Fruit fly (Drosophila melanogaster): ENCODE data around the gene CG17097.

CG17097 gene

DNA sequence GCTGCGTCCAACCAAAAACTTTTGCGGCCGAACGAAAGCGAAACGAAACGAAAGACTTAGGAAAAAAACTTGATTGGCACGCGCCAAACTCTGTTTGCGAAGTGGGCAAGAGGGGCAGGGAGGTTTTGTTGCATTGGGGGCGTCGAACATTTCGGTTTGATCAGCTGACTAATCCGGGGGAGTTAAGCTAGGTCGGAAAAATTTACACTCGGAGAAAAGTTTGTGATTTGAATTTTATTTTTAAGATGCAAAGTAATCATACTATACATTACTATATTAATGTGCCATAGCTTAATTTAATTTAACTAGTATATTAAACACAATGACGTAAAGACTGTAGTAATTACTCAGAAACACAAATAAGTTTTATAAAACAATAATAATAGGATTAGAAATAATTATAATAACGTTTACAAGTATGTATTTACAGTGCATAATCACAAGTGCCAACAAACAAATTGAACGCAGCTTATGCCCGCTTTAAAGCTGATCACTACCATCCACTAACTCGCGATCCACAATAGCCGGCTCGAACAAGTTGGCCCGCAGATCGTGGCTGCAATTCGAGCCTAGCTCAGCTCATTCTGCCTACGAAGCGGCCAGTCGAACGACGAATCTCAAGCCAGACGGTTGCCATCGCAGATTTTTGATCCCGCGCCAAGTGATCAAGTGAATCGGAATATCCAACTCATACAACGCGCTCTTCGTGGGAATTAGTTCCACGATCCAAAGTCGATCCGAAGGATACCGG is 15.4 kb downstream of the CG17097 start, which contains the start of gene CG31871:
Gene CG31871, plus strand, starts transcription at position 592 of the 751 bp plus-strand sequence.
- TF ChIP-seq br (GFP tag; optimal IDR thresholded peaks at IDR 0.05): no peak
- TF ChIP-seq Hr83 (GFP tag; optimal IDR thresholded peaks at IDR 0.05; ENCODE audit: poor library complexity, severe bottlenecking): no peak
- no peak for TF ChIP-seq lola (GFP tag; optimal IDR thresholded peaks at IDR 0.05)
- TF ChIP-seq Jra (GFP tag; optimal IDR thresholded peaks at IDR 0.05): no peak
- no peak for TF ChIP-seq jim (GFP tag; optimal IDR thresholded peaks at IDR 0.05)
- peak; percentile 20 for TF ChIP-seq psq (GFP tag; optimal IDR thresholded peaks at IDR 0.05)
- TF ChIP-seq tai (GFP tag; optimal IDR thresholded peaks at IDR 0.05): no peak
- TF ChIP-seq foxo (GFP tag; optimal IDR thresholded peaks at IDR 0.05): peak in 1 of 2 experiments; percentile 35
- no peak for TF ChIP-seq dl (GFP tag; optimal IDR thresholded peaks at IDR 0.05; ENCODE audit: insufficient read depth in 1 of 2, partially characterized antibody in 2 of 2)
- TF ChIP-seq h (GFP tag; optimal IDR thresholded peaks at IDR 0.05): peak; percentile 69
- no peak for TF ChIP-seq Vsx2 (GFP tag; optimal IDR thresholded peaks at IDR 0.05; ENCODE audit: partially characterized antibody)
- no peak for TF ChIP-seq dmrt93B (GFP tag; optimal IDR thresholded peaks at IDR 0.05)
- no peak for TF ChIP-seq Rel (GFP tag; optimal IDR thresholded peaks at IDR 0.05)
- no peak for TF ChIP-seq Rel (tag; optimal IDR thresholded peaks at IDR 0.05)
- TF ChIP-seq dsf (GFP tag; optimal IDR thresholded peaks at IDR 0.05; ENCODE audit: borderline replicate concordance): no peak
- TF ChIP-seq usp (GFP tag; optimal IDR thresholded peaks at IDR 0.05): no peak
- TF ChIP-seq fru (GFP tag; optimal IDR thresholded peaks at IDR 0.05): no peak
- no peak for TF ChIP-seq CG9705 (GFP tag; optimal IDR thresholded peaks at IDR 0.05)
- no peak for TF ChIP-seq Sp1 (GFP tag; optimal IDR thresholded peaks at IDR 0.05)
- no peak for TF ChIP-seq CrebA (GFP tag; optimal IDR thresholded peaks at IDR 0.05; ENCODE audit: borderline replicate concordance)
- TF ChIP-seq CG32264 (GFP tag; optimal IDR thresholded peaks at IDR 0.05): no peak
- TF ChIP-seq GATAd (GFP tag; optimal IDR thresholded peaks at IDR 0.05): no peak
- no peak for TF ChIP-seq ey (GFP tag; optimal IDR thresholded peaks at IDR 0.05)
- TF ChIP-seq rgr (GFP tag; optimal IDR thresholded peaks at IDR 0.05): peak; percentile 38
- no peak for TF ChIP-seq Dif (GFP tag; optimal IDR thresholded peaks at IDR 0.05; ENCODE audit: partially characterized antibody)
- TF ChIP-seq N (GFP tag; optimal IDR thresholded peaks at IDR 0.05): no peak
- no peak for TF ChIP-seq Dfd (GFP tag; optimal IDR thresholded peaks at IDR 0.05)
- no peak for TF ChIP-seq Abd-B (GFP tag; optimal IDR thresholded peaks at IDR 0.05)
- no peak for TF ChIP-seq pan (optimal IDR thresholded peaks at IDR 0.05)
- no peak for TF ChIP-seq Hnf4 (GFP tag; optimal IDR thresholded peaks at IDR 0.05)
- no peak for TF ChIP-seq HLH106 (tag; optimal IDR thresholded peaks at IDR 0.05)
- TF ChIP-seq Myc (optimal IDR thresholded peaks at IDR 0.05): no peak
- TF ChIP-seq Mio (GFP tag; optimal IDR thresholded peaks at IDR 0.05): no peak
- no peak for TF ChIP-seq Hr78 (GFP tag; optimal IDR thresholded peaks at IDR 0.05)
- TF ChIP-seq sv (GFP tag; optimal IDR thresholded peaks at IDR 0.05): no peak

DNA sequence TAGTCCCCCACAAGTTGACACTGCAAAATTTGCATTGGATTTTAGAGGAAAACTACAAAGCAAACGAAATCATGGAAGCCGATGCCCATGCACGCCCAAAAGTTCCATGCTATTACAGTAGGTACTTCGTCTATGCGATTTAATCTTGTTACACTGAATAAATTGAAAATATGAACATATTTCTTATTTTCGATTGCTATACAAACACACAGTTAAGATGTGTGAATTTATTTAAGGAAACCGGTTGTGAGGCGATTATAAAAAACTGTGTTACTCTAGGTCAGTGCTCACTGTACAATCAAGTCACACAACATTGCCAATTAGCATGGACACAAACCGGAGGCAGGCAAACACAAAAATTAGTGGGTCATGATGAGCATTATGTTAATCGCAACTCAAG is 19.4 kb downstream of the CG17097 start:
- TF ChIP-seq CG32264 (GFP tag; optimal IDR thresholded peaks at IDR 0.05) (no peak), lola (GFP tag; optimal IDR thresholded peaks at IDR 0.05) (no peak), fru (GFP tag; optimal IDR thresholded peaks at IDR 0.05) (peak; percentile 22), brk (GFP tag; optimal IDR thresholded peaks at IDR 0.05) (no peak), psq (GFP tag; optimal IDR thresholded peaks at IDR 0.05) (no peak), dl (GFP tag; optimal IDR thresholded peaks at IDR 0.05; ENCODE audit: insufficient read depth in 1 of 2, partially characterized antibody in 2 of 2) (no peak), Dfd (GFP tag; optimal IDR thresholded peaks at IDR 0.05) (no peak), ey (GFP tag; optimal IDR thresholded peaks at IDR 0.05) (peak; percentile 56), OdsH (GFP tag; optimal IDR thresholded peaks at IDR 0.05) (peak; percentile 19), jim (GFP tag; optimal IDR thresholded peaks at IDR 0.05) (no peak), h (GFP tag; optimal IDR thresholded peaks at IDR 0.05) (peak; percentile 45), HLH106 (tag; optimal IDR thresholded peaks at IDR 0.05) (peak; percentile 33), rgr (GFP tag; optimal IDR thresholded peaks at IDR 0.05) (peak; percentile 54), woc (GFP tag; optimal IDR thresholded peaks at IDR 0.05) (no peak), N (GFP tag; optimal IDR thresholded peaks at IDR 0.05) (no peak), Myc (optimal IDR thresholded peaks at IDR 0.05) (no peak), sage (GFP tag; optimal IDR thresholded peaks at IDR 0.05) (no peak), Abd-B (GFP tag; optimal IDR thresholded peaks at IDR 0.05) (no peak), CG9705 (GFP tag; optimal IDR thresholded peaks at IDR 0.05) (no peak), sv (GFP tag; optimal IDR thresholded peaks at IDR 0.05) (peak; percentile 70), Hnf4 (GFP tag; optimal IDR thresholded peaks at IDR 0.05) (peak; percentile 16), Mio (GFP tag; optimal IDR thresholded peaks at IDR 0.05) (no peak), br (GFP tag; optimal IDR thresholded peaks at IDR 0.05) (peak; percentile 12), Sp1 (GFP tag; optimal IDR thresholded peaks at IDR 0.05) (no peak), Rel (GFP tag; optimal IDR thresholded peaks at IDR 0.05) (no peak), Rel (tag; optimal IDR thresholded peaks at IDR 0.05) (no peak), Hr78 (GFP tag; optimal IDR thresholded peaks at IDR 0.05) (no peak), Vsx2 (GFP tag; optimal IDR thresholded peaks at IDR 0.05; ENCODE audit: partially characterized antibody) (no peak), Hr83 (GFP tag; optimal IDR thresholded peaks at IDR 0.05; ENCODE audit: poor library complexity, severe bottlenecking) (no peak), pan (optimal IDR thresholded peaks at IDR 0.05) (no peak), foxo (GFP tag; optimal IDR thresholded peaks at IDR 0.05) (peak in 1 of 2 experiments; percentile 50)

All from whole organism, wandering third instar larva.